Fruit fly (Drosophila melanogaster): ENCODE results near the gene glec.
A peak's percentile ranks its signal among the peaks of the same experiment; 100 is the strongest.

Gene glec

dm6 chr3R:21828040-21828526 lies 28.0 kb downstream of the glec start (continued):
- TF ChIP-seq zen2 (GFP tag; IDR thresholded peaks at IDR 0.05; ENCODE audit: partially characterized antibody) (no peak), CG34224 (GFP tag; IDR thresholded peaks at IDR 0.05; ENCODE audit: partially characterized antibody) (no peak), CG12299 (tag; optimal IDR thresholded peaks at IDR 0.05) (no peak), CG16779 (GFP tag; IDR thresholded peaks at IDR 0.05) (no peak), Optix (GFP tag; IDR thresholded peaks at IDR 0.05) (peak; percentile 84), CG1233 (GFP tag; optimal IDR thresholded peaks at IDR 0.05) (peak; percentile 35), prd (optimal IDR thresholded peaks at IDR 0.05) (no peak), prd (GFP tag; IDR thresholded peaks at IDR 0.05) (peak; percentile 79; the same call in 2 of the 3 replicates), CG13624 (GFP tag; optimal IDR thresholded peaks at IDR 0.05) (peak; percentile 31), Jarid2 (GFP tag; optimal IDR thresholded peaks at IDR 0.05) (no peak), Eip74EF (GFP tag; optimal IDR thresholded peaks at IDR 0.05) (peak in 1 of 2 experiments; percentile 69), repo (GFP tag; optimal IDR thresholded peaks at IDR 0.05) (no peak), danr (GFP tag; IDR thresholded peaks at IDR 0.05) (peak; percentile 55; the same call in 1 of the 2 replicates), slou (GFP tag; optimal IDR thresholded peaks at IDR 0.05) (no peak), CG6683 (GFP tag; optimal IDR thresholded peaks at IDR 0.05) (no peak), HmgD (GFP tag; optimal IDR thresholded peaks at IDR 0.05) (no peak), CG10654 (GFP tag; optimal IDR thresholded peaks at IDR 0.05) (peak; percentile 59), sisA (GFP tag; IDR thresholded peaks at IDR 0.05) (peak; percentile 75), CG2129 (GFP tag; IDR thresholded peaks at IDR 0.05; ENCODE audit: partially characterized antibody) (no peak), CG42726 (GFP tag; IDR thresholded peaks at IDR 0.05; ENCODE audit: partially characterized antibody) (no peak), Doc3 (GFP tag; IDR thresholded peaks at IDR 0.05; ENCODE audit: partially characterized antibody) (no peak), CG3407 (GFP tag; optimal IDR thresholded peaks at IDR 0.05) (peak; percentile 50), CG11456 (GFP tag; IDR thresholded peaks at IDR 0.05) (no peak), CG11093 (GFP tag; IDR thresholded peaks at IDR 0.05) (peak; percentile 71; the same call in 2 of the 3 replicates), ab (GFP tag; optimal IDR thresholded peaks at IDR 0.05) (peak; percentile 53), CG15011 (GFP tag; optimal IDR thresholded peaks at IDR 0.05) (no peak), eyg (GFP tag; optimal IDR thresholded peaks at IDR 0.05) (peak; percentile 21), CG34376 (GFP tag; optimal IDR thresholded peaks at IDR 0.05) (no peak), CG14710 (tag; optimal IDR thresholded peaks at IDR 0.05) (peak; percentile 77), toy (GFP tag; IDR thresholded peaks at IDR 0.05) (no peak), gsb (GFP tag; IDR thresholded peaks at IDR 0.05) (no peak), CG12769 (tag; optimal IDR thresholded peaks at IDR 0.05) (peak; percentile 40), CG4282 (GFP tag; optimal IDR thresholded peaks at IDR 0.05) (peak; percentile 52), bbx (GFP tag; IDR thresholded peaks at IDR 0.05; ENCODE audit: partially characterized antibody) (peak; percentile 18; the same call in 1 of the 2 replicates), insv (GFP tag; optimal IDR thresholded peaks at IDR 0.05) (no peak), CG12155 (GFP tag; optimal IDR thresholded peaks at IDR 0.05) (peak; percentile 31), CG17359 (tag; optimal IDR thresholded peaks at IDR 0.05) (peak; percentile 65), cg (GFP tag; optimal IDR thresholded peaks at IDR 0.05) (no peak), CG30020 (tag; optimal IDR thresholded peaks at IDR 0.05) (peak; percentile 23), CG34422 (GFP tag; IDR thresholded peaks at IDR 0.05) (peak; percentile 66; the same call in 2 of the 3 replicates), CrebB (tag; optimal IDR thresholded peaks at IDR 0.05) (peak; percentile 29), sqz (GFP tag; optimal IDR thresholded peaks at IDR 0.05) (peak; percentile 50), CG8478 (optimal IDR thresholded peaks at IDR 0.05) (no peak), Hsf (GFP tag; optimal IDR thresholded peaks at IDR 0.05) (peak; percentile 82), chif (GFP tag; optimal IDR thresholded peaks at IDR 0.05) (peak; percentile 78 to 91), onecut (GFP tag; IDR thresholded peaks at IDR 0.05) (peak; percentile 21), Bgb (GFP tag; IDR thresholded peaks at IDR 0.05; ENCODE audit: partially characterized antibody) (no peak), sug (tag; optimal IDR thresholded peaks at IDR 0.05) (no peak), ro (GFP tag; IDR thresholded peaks at IDR 0.05) (peak; percentile 52; the same call in 1 of the 2 replicates), Deaf1 (tag; optimal IDR thresholded peaks at IDR 0.05) (peak; percentile 10)
